Fruit fly (Drosophila melanogaster) Kc167 (cell line): ENCODE results near the gene CG43407.

ENCODE experiments used
- h ChIP-seq: fragments of >200 bp; optimal IDR thresholded peaks from 3 replicates; lab custom pipeline; 2018; ENCODE audit warnings: missing external identifiers
- ttk ChIP-seq: sonication (Bioruptor generic); optimal IDR thresholded peaks from 2 replicates; lab custom pipeline; 2017; ENCODE audit warnings: missing external identifiers

dm6 chr3L:19053339-19053818 lies at the start of gene CG43407:
- TF ChIP-seq h (lab: Kevin White, UChicago) (no peak), ttk (lab: Kevin White, UChicago) (no peak)
